Worm (Caenorhabditis elegans) whole organism, late embryonic: ENCODE measurements around the gene srw-145.

ENCODE experiments used
- C08G9.2 ChIP-seq: sonication (generic microtip); optimal IDR thresholded peaks from 2 replicates; lab custom pipeline; 2016; ENCODE audit warnings: mild to moderate bottlenecking, missing genetic modification characterization, moderate library complexity, missing compliant biosample characterization
- C38D4.7 ChIP-seq: fragments of 200-800 bp; sonication (Bioruptor generic); optimal IDR thresholded peaks from 2 replicates; lab custom pipeline; 2018; ENCODE audit warnings: mild to moderate bottlenecking, missing genetic modification characterization, moderate library complexity, missing compliant biosample characterization
- F13H6.1 ChIP-seq: sonication (generic microtip); optimal IDR thresholded peaks from 2 replicates; lab custom pipeline; 2016; ENCODE audit warnings: missing genetic modification characterization, missing compliant biosample characterization
- K02D7.2 ChIP-seq: sonication (generic microtip); optimal IDR thresholded peaks from 2 replicates; lab custom pipeline; 2017; ENCODE audit warnings: mild to moderate bottlenecking, missing genetic modification characterization, missing compliant biosample characterization
- K09A11.1 ChIP-seq: sonication (generic microtip); optimal IDR thresholded peaks from 2 replicates; lab custom pipeline; 2017; ENCODE audit warnings: antibody characterized with exemption, mild to moderate bottlenecking, missing genetic modification characterization, missing compliant biosample characterization; ENCODE audit not compliant: insufficient read depth
- T23F11.4 ChIP-seq: fragments of 200-800 bp; sonication (Bioruptor generic); optimal IDR thresholded peaks from 2 replicates; lab custom pipeline; 2018; ENCODE audit warnings: mild to moderate bottlenecking, missing genetic modification characterization, missing compliant biosample characterization
- ahr-1 ChIP-seq: sonication (generic microtip); optimal IDR thresholded peaks from 2 replicates; lab custom pipeline; 2016; ENCODE audit warnings: missing genetic modification characterization, missing compliant biosample characterization
- ama-1 ChIP-seq: fragments of 150-350 bp; optimal IDR thresholded peaks from 2 replicates; lab custom pipeline; 2014
- ceh-14 ChIP-seq: sonication (generic microtip); optimal IDR thresholded peaks from 2 replicates; lab custom pipeline; 2016; ENCODE audit warnings: missing genotype, missing genetic modification characterization, missing compliant biosample characterization
- ceh-18 ChIP-seq: sonication (generic microtip); optimal IDR thresholded peaks from 2 replicates; lab custom pipeline; 2016; ENCODE audit warnings: missing genetic modification characterization, missing compliant biosample characterization
- ceh-19 ChIP-seq: fragments of 200-800 bp; sonication (Bioruptor generic); optimal IDR thresholded peaks from 2 replicates; lab custom pipeline; 2018; ENCODE audit warnings: mild to moderate bottlenecking, missing genetic modification characterization, missing compliant biosample characterization
- ceh-2 ChIP-seq: sonication (generic microtip); optimal IDR thresholded peaks from 2 replicates; lab custom pipeline; 2016; ENCODE audit warnings: missing genotype, missing genetic modification characterization, missing compliant biosample characterization
- ceh-22 ChIP-seq: sonication (generic microtip); optimal IDR thresholded peaks from 2 replicates; lab custom pipeline; 2017; ENCODE audit warnings: missing biosample characterization, missing genetic modification characterization
- ceh-30 ChIP-seq: fragments of 150-350 bp; optimal IDR thresholded peaks from 2 replicates; lab custom pipeline; 2014; ENCODE audit warnings: missing biosample characterization, missing genetic modification characterization
- ceh-31 ChIP-seq: sonication (generic microtip); optimal IDR thresholded peaks from 2 replicates; lab custom pipeline; 2016; ENCODE audit warnings: missing genetic modification characterization, missing compliant biosample characterization
- dmd-4 ChIP-seq: sonication (generic microtip); optimal IDR thresholded peaks from 2 replicates; lab custom pipeline; 2016; ENCODE audit warnings: borderline replicate concordance, missing genetic modification characterization, missing compliant biosample characterization
- elt-2 ChIP-seq: sonication (generic microtip); optimal IDR thresholded peaks from 2 replicates; lab custom pipeline; 2016; ENCODE audit warnings: missing genetic modification reagents, missing genetic modification characterization, missing compliant biosample characterization
- ets-4 ChIP-seq: sonication (generic microtip); optimal IDR thresholded peaks from 2 replicates; lab custom pipeline; 2016; ENCODE audit warnings: missing genetic modification characterization, missing compliant biosample characterization
- eyg-1 ChIP-seq: sonication (generic microtip); optimal IDR thresholded peaks from 2 replicates; lab custom pipeline; 2016; ENCODE audit warnings: missing genotype, missing genetic modification characterization, missing compliant biosample characterization
- fkh-10 ChIP-seq: fragments of 150-350 bp; optimal IDR thresholded peaks from 2 replicates; lab custom pipeline; 2014; ENCODE audit warnings: missing biosample characterization, missing genetic modification reagents, missing genetic modification characterization
- fkh-6 ChIP-seq: sonication (generic microtip); optimal IDR thresholded peaks from 2 replicates; lab custom pipeline; 2016; ENCODE audit warnings: missing genetic modification characterization, missing compliant biosample characterization
- gmeb-2 ChIP-seq: sonication (generic microtip); optimal IDR thresholded peaks from 2 replicates; lab custom pipeline; 2016; ENCODE audit warnings: missing genetic modification characterization, inconsistent platforms, missing compliant biosample characterization
- hlh-13 ChIP-seq: fragments of 200-800 bp; sonication (Bioruptor generic); optimal IDR thresholded peaks from 2 replicates; lab custom pipeline; 2018; ENCODE audit warnings: mild to moderate bottlenecking, missing genetic modification characterization, missing compliant biosample characterization
- hlh-30 ChIP-seq: sonication (generic microtip); optimal IDR thresholded peaks from 2 replicates; lab custom pipeline; 2017; ENCODE audit warnings: antibody characterized with exemption, missing genetic modification characterization, missing compliant biosample characterization; ENCODE audit not compliant: insufficient read depth
- hlh-6 ChIP-seq: sonication (generic microtip); optimal IDR thresholded peaks from 2 replicates; lab custom pipeline; 2016; ENCODE audit warnings: missing genotype, missing genetic modification characterization, missing compliant biosample characterization
- hlh-8 ChIP-seq: sonication (generic microtip); optimal IDR thresholded peaks from 2 replicates; lab custom pipeline; 2016; ENCODE audit warnings: missing genotype, missing genetic modification characterization, missing compliant biosample characterization
- lim-6 ChIP-seq: sonication (generic microtip); optimal IDR thresholded peaks from 2 replicates; lab custom pipeline; 2016; ENCODE audit warnings: missing genetic modification characterization, missing compliant biosample characterization
- lin-11 ChIP-seq: fragments of 200-800 bp; sonication (Bioruptor generic); optimal IDR thresholded peaks from 2 replicates; lab custom pipeline; 2018; ENCODE audit warnings: mild to moderate bottlenecking, missing genetic modification characterization, missing compliant biosample characterization
- madf-2 ChIP-seq: sonication (generic microtip); optimal IDR thresholded peaks from 2 replicates; lab custom pipeline; 2017; ENCODE audit warnings: missing genetic modification characterization, missing compliant biosample characterization
- nhr-11 ChIP-seq: fragments of 150-350 bp; optimal IDR thresholded peaks from 2 replicates; lab custom pipeline; 2014; ENCODE audit warnings: missing biosample characterization, missing genetic modification characterization
- nhr-232 ChIP-seq: sonication (generic microtip); optimal IDR thresholded peaks from 2 replicates; lab custom pipeline; 2016; ENCODE audit warnings: missing genetic modification characterization, missing compliant biosample characterization
- npax-4 ChIP-seq: sonication (generic microtip); optimal IDR thresholded peaks from 2 replicates; lab custom pipeline; 2016; ENCODE audit warnings: missing genetic modification characterization, missing compliant biosample characterization
- odd-2 ChIP-seq: sonication (generic microtip); optimal IDR thresholded peaks from 2 replicates; lab custom pipeline; 2017; ENCODE audit warnings: antibody characterized with exemption, mild to moderate bottlenecking, missing genetic modification characterization, missing compliant biosample characterization
- pag-3 ChIP-seq: sonication (generic microtip); optimal IDR thresholded peaks from 2 replicates; lab custom pipeline; 2016; ENCODE audit warnings: missing compliant biosample characterization, missing genetic modification characterization, borderline replicate concordance
- pax-1 ChIP-seq: fragments of 150-350 bp; optimal IDR thresholded peaks from 2 replicates; lab custom pipeline; 2014; ENCODE audit warnings: missing biosample characterization, missing genetic modification characterization
- pha-4 ChIP-seq: fragments of 150-350 bp; optimal IDR thresholded peaks from 2 replicates; lab custom pipeline; 2018; ENCODE audit warnings: missing biosample characterization, missing genetic modification reagents, missing genetic modification characterization
- pqm-1 ChIP-seq: sonication (generic microtip); optimal IDR thresholded peaks from 2 replicates; lab custom pipeline; 2016; ENCODE audit warnings: missing genetic modification characterization, missing compliant biosample characterization
- pros-1 ChIP-seq: fragments of 150-350 bp; optimal IDR thresholded peaks from 2 replicates; lab custom pipeline; 2014; ENCODE audit warnings: missing biosample characterization, missing genetic modification reagents, missing genetic modification characterization
- ref-2 ChIP-seq: sonication (generic microtip); optimal IDR thresholded peaks from 2 replicates; lab custom pipeline; 2016; ENCODE audit warnings: missing genetic modification characterization, missing compliant biosample characterization
- rnt-1 ChIP-seq: sonication (generic microtip); optimal IDR thresholded peaks from 2 replicates; lab custom pipeline; 2016; ENCODE audit warnings: missing genetic modification characterization, missing compliant biosample characterization
- sdc-2 ChIP-seq: sonication (generic microtip); optimal IDR thresholded peaks from 2 replicates; lab custom pipeline; 2016; ENCODE audit warnings: missing genotype, missing genetic modification characterization, missing compliant biosample characterization
- sox-4 ChIP-seq: sonication (generic microtip); optimal IDR thresholded peaks from 2 replicates; lab custom pipeline; 2017; ENCODE audit warnings: mild to moderate bottlenecking, missing genetic modification characterization, inconsistent platforms, missing compliant biosample characterization
- tbx-2 ChIP-seq: sonication (generic microtip); optimal IDR thresholded peaks from 2 replicates; lab custom pipeline; 2016; ENCODE audit warnings: missing genetic modification characterization, missing compliant biosample characterization
- ttx-3 ChIP-seq: sonication (generic microtip); optimal IDR thresholded peaks from 2 replicates; lab custom pipeline; 2016; ENCODE audit warnings: missing genetic modification reagents, missing genetic modification characterization, missing compliant biosample characterization
- unc-3 ChIP-seq, 2 experiments: fragments of 200-800 bp in 1 of 2; sonication (Bioruptor generic) in 1 of 2; sonication (generic microtip) in 1 of 2; conservative IDR thresholded peaks in 1 of 2; optimal IDR thresholded peaks in 1 of 2; 2 replicates each; pipeline versions ENCODE4 v1.3.6 to Lab custom; 2016 to 2022; ENCODE audit warnings: missing compliant biosample characterization in 2 of 2, missing genetic modification characterization in 2 of 2, missing genetic modification reagents in 1 of 2
- unc-42 ChIP-seq: sonication (generic microtip); optimal IDR thresholded peaks from 2 replicates; lab custom pipeline; 2016; ENCODE audit warnings: missing genotype, missing genetic modification characterization, missing compliant biosample characterization
- unc-55 ChIP-seq: sonication (generic microtip); optimal IDR thresholded peaks from 2 replicates; lab custom pipeline; 2017; ENCODE audit warnings: missing biosample characterization, missing genetic modification reagents, missing genetic modification characterization
- zip-5 ChIP-seq: sonication (generic microtip); optimal IDR thresholded peaks from 2 replicates; lab custom pipeline; 2016; ENCODE audit warnings: missing genetic modification characterization, missing compliant biosample characterization
- ztf-16 ChIP-seq: sonication (generic microtip); optimal IDR thresholded peaks from 2 replicates; lab custom pipeline; 2017; ENCODE audit warnings: missing genetic modification characterization, missing compliant biosample characterization

The srw-145 gene

ce11 chrV:13960916-13961315, 24.0 kb downstream of the srw-145 start, which contains the start of gene srh-24:
Gene srh-24 (minus strand): TSS chrV:13961016.
- TF ChIP-seq C08G9.2 (tag; lab: Kevin White, UChicago) (no peak), unc-55 (GFP tag; lab: Kevin White, UChicago) (no peak), K02D7.2 (no peak), ets-4 (tag; lab: Kevin White, UChicago) (no peak), gmeb-2 (tag; lab: Kevin White, UChicago) (no peak), rnt-1 (tag; lab: Kevin White, UChicago) (no peak), ceh-2 (tag; lab: Kevin White, UChicago) (no peak), madf-2 (tag; lab: Kevin White, UChicago) (no peak), hlh-6 (tag; lab: Kevin White, UChicago) (no peak), ceh-22 (tag; lab: Kevin White, UChicago) (no peak), T23F11.4 (GFP tag; lab: Kevin White, UChicago) (no peak), unc-42 (tag; lab: Kevin White, UChicago) (no peak), C38D4.7 (no peak), odd-2 (tag; lab: Kevin White, UChicago) (no peak), ceh-31 (tag; lab: Kevin White, UChicago) (no peak)
- TF ChIP-seq, all 69 proteins: peak for 0

DNA sequence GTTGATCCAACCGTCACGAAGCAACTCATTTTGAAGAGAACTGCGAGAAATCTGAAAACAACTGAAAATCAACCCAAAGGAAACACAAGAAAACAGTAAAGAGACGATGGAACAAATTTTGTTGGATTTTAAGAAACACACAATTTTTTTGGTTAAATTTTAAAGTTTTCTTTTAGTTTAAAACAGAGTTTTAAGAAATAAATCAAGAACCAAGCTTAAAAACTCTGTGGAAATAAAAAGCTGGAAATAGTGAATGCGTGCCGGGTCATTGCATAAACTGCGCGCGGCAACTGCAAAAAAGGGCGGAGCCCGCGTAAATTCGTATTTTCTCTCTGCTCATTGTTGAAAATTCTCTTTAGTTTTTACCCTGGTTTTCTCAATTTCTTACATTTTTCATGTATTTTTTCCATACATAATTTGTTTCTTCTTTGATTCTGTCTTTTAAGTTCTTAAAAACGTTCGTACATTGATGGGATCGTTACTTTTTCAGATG, 25.0 kb downstream of the srw-145 start, which contains the start of the genes algn-13 and R10D12.13:
Gene algn-13, minus strand, starts transcription at position 51 of the 493 bp plus-strand sequence.
Gene R10D12.13, plus strand, starts transcription at position 491 of the 493 bp plus-strand sequence.
- TF ChIP-seq pha-4 (no peak), nhr-232 (tag; lab: Kevin White, UChicago) (peak; percentile 71), ama-1 (lab: Kevin White, UChicago) (no peak), pros-1 (tag; lab: Kevin White, UChicago) (no peak), madf-2 (tag; lab: Kevin White, UChicago) (peak; percentile 50), nhr-11 (tag; lab: Kevin White, UChicago) (no peak), hlh-30 (tag; lab: Kevin White, UChicago) (no peak), elt-2 (tag; lab: Kevin White, UChicago) (peak; percentile 95), unc-3 (GFP tag; conservative IDR thresholded peaks at IDR 0.05; lab: Robert Waterston, UW) (peak; percentile 65; the same call in 1 of the 2 replicates), unc-3 (tag; optimal IDR thresholded peaks at IDR 0.05; lab: Kevin White, UChicago) (peak; percentile 80), ceh-30 (tag; lab: Kevin White, UChicago) (no peak), ceh-14 (tag; lab: Kevin White, UChicago) (peak; percentile 90), unc-55 (GFP tag; lab: Kevin White, UChicago) (no peak), K02D7.2 (peak; percentile 75), ahr-1 (tag; lab: Kevin White, UChicago) (peak; percentile 83), sdc-2 (tag; lab: Kevin White, UChicago) (peak; percentile 69), sox-4 (tag; lab: Kevin White, UChicago) (peak; percentile 79), tbx-2 (tag; lab: Kevin White, UChicago) (peak; percentile 90), pax-1 (no peak), eyg-1 (tag; lab: Kevin White, UChicago) (peak; percentile 58), lin-11 (tag; lab: Kevin White, UChicago) (peak; percentile 69), ttx-3 (tag; lab: Kevin White, UChicago) (peak; percentile 81), ztf-16 (tag; lab: Kevin White, UChicago) (peak; percentile 78), hlh-13 (GFP tag; lab: Kevin White, UChicago) (peak; percentile 66), ceh-19 (GFP tag; lab: Kevin White, UChicago) (peak; percentile 80), npax-4 (tag; lab: Kevin White, UChicago) (peak; percentile 60), rnt-1 (tag; lab: Kevin White, UChicago) (peak; percentile 75), hlh-8 (tag; lab: Kevin White, UChicago) (peak; percentile 82), ceh-22 (tag; lab: Kevin White, UChicago) (no peak), C08G9.2 (tag; lab: Kevin White, UChicago) (peak; percentile 73), fkh-6 (tag; lab: Kevin White, UChicago) (peak; percentile 77), pag-3 (tag; lab: Kevin White, UChicago) (no peak), dmd-4 (tag; lab: Kevin White, UChicago) (peak; percentile 72), F13H6.1 (tag; lab: Kevin White, UChicago) (peak; percentile 80), C38D4.7 (peak; percentile 77), K09A11.1 (tag; lab: Kevin White, UChicago) (peak; percentile 77), ceh-18 (tag; lab: Kevin White, UChicago) (peak; percentile 45), pqm-1 (tag; lab: Kevin White, UChicago) (no peak), fkh-10 (GFP tag; lab: Kevin White, UChicago) (no peak), ets-4 (tag; lab: Kevin White, UChicago) (peak; percentile 10), ref-2 (peak; percentile 87), lim-6 (tag; lab: Kevin White, UChicago) (peak; percentile 32), zip-5 (peak; percentile 67)
